Worm (Caenorhabditis elegans): ENCODE measurements around the gene mrps-26.

The mrps-26 gene

ce11 chrIII:5211137-5211648 lies 23.2 kb upstream of the mrps-26 start:
- TF ChIP-seq hnd-1 (tag; optimal IDR thresholded peaks at IDR 0.05), result peak; percentile 26
- peak; percentile 40 for TF ChIP-seq tbx-37 (GFP tag; conservative IDR thresholded peaks at IDR 0.05)
- peak; percentile 90 for TF ChIP-seq aly-1 (tag; optimal IDR thresholded peaks at IDR 0.05)
- peak; percentile 80 for TF ChIP-seq flt-1 (GFP tag; IDR thresholded peaks at IDR 0.05)
- TF ChIP-seq scrt-1 (GFP tag; IDR thresholded peaks at IDR 0.05), result peak; percentile 75
- TF ChIP-seq ets-7 (tag; optimal IDR thresholded peaks at IDR 0.05), result peak; percentile 55
- peak; percentile 66 for TF ChIP-seq F13C5.2 (tag; optimal IDR thresholded peaks at IDR 0.05)
- TF ChIP-seq sea-1 (GFP tag; conservative IDR thresholded peaks at IDR 0.05), result peak; percentile 76
- TF ChIP-seq hmg-4 (GFP tag; optimal IDR thresholded peaks at IDR 0.05), result peak; percentile 93
- TF ChIP-seq ceh-13 (GFP tag; optimal IDR thresholded peaks at IDR 0.05), result peak; percentile 47
- peak; percentile 16 for TF ChIP-seq hmbx-1 (tag; optimal IDR thresholded peaks at IDR 0.05)
- TF ChIP-seq pes-1 (GFP tag; IDR thresholded peaks at IDR 0.05), result peak; percentile 84
- peak; percentile 63 for TF ChIP-seq B0310.2 (tag; optimal IDR thresholded peaks at IDR 0.05)

ce11 chrIII:5214162-5214561 lies 20.2 kb upstream of the mrps-26 start:
- TF ChIP-seq sea-1 (GFP tag; conservative IDR thresholded peaks at IDR 0.05), result no peak
- TF ChIP-seq F13C5.2 (tag; optimal IDR thresholded peaks at IDR 0.05), result no peak
- TF ChIP-seq tbx-11 (GFP tag; IDR thresholded peaks at IDR 0.05), result no peak
- TF ChIP-seq ceh-36 (tag; optimal IDR thresholded peaks at IDR 0.05), result no peak
- no peak for TF ChIP-seq ama-1 (optimal IDR thresholded peaks at IDR 0.05)
- TF ChIP-seq ets-7 (tag; optimal IDR thresholded peaks at IDR 0.05), result no peak
- TF ChIP-seq hmg-4 (GFP tag; optimal IDR thresholded peaks at IDR 0.05), result no peak
- no peak for TF ChIP-seq scrt-1 (GFP tag; IDR thresholded peaks at IDR 0.05)
- no peak for TF ChIP-seq ceh-13 (GFP tag; optimal IDR thresholded peaks at IDR 0.05)
- no peak for TF ChIP-seq tra-4 (tag; optimal IDR thresholded peaks at IDR 0.05)
- TF ChIP-seq pes-1 (GFP tag; IDR thresholded peaks at IDR 0.05), result no peak
- no peak for TF ChIP-seq hmbx-1 (tag; optimal IDR thresholded peaks at IDR 0.05)
- no peak for TF ChIP-seq hnd-1 (tag; optimal IDR thresholded peaks at IDR 0.05)

ce11 chrIII:5215375-5215774 lies 19.0 kb upstream of the mrps-26 start, which contains the start of gene ZC155.4:
TSS of gene ZC155.4 (minus strand) at chrIII:5215475.
- TF ChIP-seq tra-4 (tag; optimal IDR thresholded peaks at IDR 0.05) (no peak), tbx-37 (GFP tag; conservative IDR thresholded peaks at IDR 0.05) (no peak), ets-7 (tag; optimal IDR thresholded peaks at IDR 0.05) (no peak), aly-1 (tag; optimal IDR thresholded peaks at IDR 0.05) (no peak), pes-1 (GFP tag; IDR thresholded peaks at IDR 0.05) (no peak)

- no peak for TF ChIP-seq ama-1 (optimal IDR thresholded peaks at IDR 0.05)
- TF ChIP-seq tbx-11 (GFP tag; IDR thresholded peaks at IDR 0.05), result no peak
- no peak for TF ChIP-seq B0310.2 (tag; optimal IDR thresholded peaks at IDR 0.05)
- no peak for TF ChIP-seq hmg-4 (GFP tag; optimal IDR thresholded peaks at IDR 0.05)
- no peak for TF ChIP-seq hnd-1 (tag; optimal IDR thresholded peaks at IDR 0.05)
- TF ChIP-seq F13C5.2 (tag; optimal IDR thresholded peaks at IDR 0.05), result no peak
- TF ChIP-seq tra-4 (tag; optimal IDR thresholded peaks at IDR 0.05), result no peak
- TF ChIP-seq ceh-36 (tag; optimal IDR thresholded peaks at IDR 0.05), result no peak
- no peak for TF ChIP-seq flt-1 (GFP tag; IDR thresholded peaks at IDR 0.05)
- TF ChIP-seq scrt-1 (GFP tag; IDR thresholded peaks at IDR 0.05), result no peak
- no peak for TF ChIP-seq ceh-13 (GFP tag; optimal IDR thresholded peaks at IDR 0.05)
- TF ChIP-seq pes-1 (GFP tag; IDR thresholded peaks at IDR 0.05), result no peak
Measured at ce11 chrIII:5217511-5217910, 16.9 kb upstream of the mrps-26 start, which contains the start of gene cutl-19. TSS of gene cutl-19 (minus strand) at chrIII:5217611.

ce11 chrIII:5218687-5219086 lies 15.7 kb upstream of the mrps-26 start, which contains the start of gene ZC155.2:
TSS of gene ZC155.2 (plus strand) at chrIII:5218987.
- TF ChIP-seq hmg-4 (GFP tag; optimal IDR thresholded peaks at IDR 0.05) (no peak), scrt-1 (GFP tag; IDR thresholded peaks at IDR 0.05) (no peak), tbx-37 (GFP tag; conservative IDR thresholded peaks at IDR 0.05) (no peak), F13C5.2 (tag; optimal IDR thresholded peaks at IDR 0.05) (no peak), ceh-13 (GFP tag; optimal IDR thresholded peaks at IDR 0.05) (no peak)

ce11 chrIII:5221820-5222219 lies 12.6 kb upstream of the mrps-26 start:
- TF ChIP-seq hmg-4 (GFP tag; optimal IDR thresholded peaks at IDR 0.05), result no peak
- TF ChIP-seq B0310.2 (tag; optimal IDR thresholded peaks at IDR 0.05), result no peak
- TF ChIP-seq tbx-11 (GFP tag; IDR thresholded peaks at IDR 0.05), result no peak
- no peak for TF ChIP-seq F13C5.2 (tag; optimal IDR thresholded peaks at IDR 0.05)
- TF ChIP-seq ama-1 (optimal IDR thresholded peaks at IDR 0.05), result no peak
- TF ChIP-seq scrt-1 (GFP tag; IDR thresholded peaks at IDR 0.05), result no peak
- no peak for TF ChIP-seq ceh-36 (tag; optimal IDR thresholded peaks at IDR 0.05)

- TF ChIP-seq ceh-36 (tag; optimal IDR thresholded peaks at IDR 0.05) (no peak), F13C5.2 (tag; optimal IDR thresholded peaks at IDR 0.05) (no peak), hmbx-1 (tag; optimal IDR thresholded peaks at IDR 0.05) (no peak), aly-1 (tag; optimal IDR thresholded peaks at IDR 0.05) (no peak), tbx-11 (GFP tag; IDR thresholded peaks at IDR 0.05) (no peak), ceh-13 (GFP tag; optimal IDR thresholded peaks at IDR 0.05) (no peak), pes-1 (GFP tag; IDR thresholded peaks at IDR 0.05) (no peak), ama-1 (optimal IDR thresholded peaks at IDR 0.05) (no peak)
Measured at ce11 chrIII:5222777-5223176, 11.6 kb upstream of the mrps-26 start.

- TF ChIP-seq tbx-11 (GFP tag; IDR thresholded peaks at IDR 0.05), result no peak
- no peak for TF ChIP-seq flt-1 (GFP tag; IDR thresholded peaks at IDR 0.05)
- no peak for TF ChIP-seq ceh-13 (GFP tag; optimal IDR thresholded peaks at IDR 0.05)
- no peak for TF ChIP-seq scrt-1 (GFP tag; IDR thresholded peaks at IDR 0.05)
- TF ChIP-seq sea-1 (GFP tag; conservative IDR thresholded peaks at IDR 0.05), result no peak
- TF ChIP-seq hmbx-1 (tag; optimal IDR thresholded peaks at IDR 0.05), result no peak
- TF ChIP-seq B0310.2 (tag; optimal IDR thresholded peaks at IDR 0.05), result no peak
- TF ChIP-seq ets-7 (tag; optimal IDR thresholded peaks at IDR 0.05), result no peak
- no peak for TF ChIP-seq hmg-4 (GFP tag; optimal IDR thresholded peaks at IDR 0.05)
- TF ChIP-seq tbx-37 (GFP tag; conservative IDR thresholded peaks at IDR 0.05), result no peak
Measured at ce11 chrIII:5224908-5225307, 9.5 kb upstream of the mrps-26 start.
